Worm (Caenorhabditis elegans): ENCODE measurements around the gene srbc-3.
A peak's percentile ranks its signal among the peaks of the same experiment; 100 is the strongest.

Gene srbc-3

ce11 chrV:3352925-3353324, 44.7 kb downstream of the srbc-3 start, which contains the start of gene C17B7.12:
TSS of gene C17B7.12 (plus strand) at chrV:3353225.
- no peak for TF ChIP-seq pha-4 (tag; optimal IDR thresholded peaks at IDR 0.05)
- TF ChIP-seq nfya-1 (tag; optimal IDR thresholded peaks at IDR 0.05; ENCODE audit: insufficient read depth) = no peak
- TF ChIP-seq nhr-11 (tag; optimal IDR thresholded peaks at IDR 0.05) = no peak
- no peak for TF ChIP-seq skn-1 (tag; optimal IDR thresholded peaks at IDR 0.05)
- no peak for TF ChIP-seq nhr-23 (tag; optimal IDR thresholded peaks at IDR 0.05)
- no peak for TF ChIP-seq nhr-77 (tag; optimal IDR thresholded peaks at IDR 0.05)
- TF ChIP-seq pqm-1 (tag; optimal IDR thresholded peaks at IDR 0.05) = no peak
- no peak for TF ChIP-seq ceh-28 (tag; optimal IDR thresholded peaks at IDR 0.05)
- no peak for TF ChIP-seq elt-1 (tag; optimal IDR thresholded peaks at IDR 0.05)
- no peak for TF ChIP-seq nhr-12 (tag; optimal IDR thresholded peaks at IDR 0.05)
- no peak for TF ChIP-seq nhr-25 (tag; optimal IDR thresholded peaks at IDR 0.05)
- TF ChIP-seq mdl-1 (tag; optimal IDR thresholded peaks at IDR 0.05) = no peak
- TF ChIP-seq unc-39 (tag; optimal IDR thresholded peaks at IDR 0.05) = no peak
- TF ChIP-seq sea-2 (GFP tag; optimal IDR thresholded peaks at IDR 0.05) = no peak
- TF ChIP-seq hmg-11 (tag; optimal IDR thresholded peaks at IDR 0.05) = no peak
- no peak for TF ChIP-seq elt-2 (tag; optimal IDR thresholded peaks at IDR 0.05)
- no peak for TF ChIP-seq ztf-11 (tag; optimal IDR thresholded peaks at IDR 0.05)
- no peak for TF ChIP-seq snpc-4 (tag; optimal IDR thresholded peaks at IDR 0.05)
- no peak for TF ChIP-seq nhr-237 (tag; optimal IDR thresholded peaks at IDR 0.05)

ce11 chrV:3355544-3355943, 47.3 kb downstream of the srbc-3 start:
- peak; percentile 87 for TF ChIP-seq elt-1 (tag; optimal IDR thresholded peaks at IDR 0.05)
- peak; percentile 31 for TF ChIP-seq nhr-23 (tag; optimal IDR thresholded peaks at IDR 0.05)
- TF ChIP-seq R02D3.7 (tag; optimal IDR thresholded peaks at IDR 0.05) = no peak

- no peak for TF ChIP-seq ZK546.5 (tag; optimal IDR thresholded peaks at IDR 0.05)
- TF ChIP-seq ztf-4 (tag; optimal IDR thresholded peaks at IDR 0.05) = no peak
- TF ChIP-seq tbx-2 (tag; optimal IDR thresholded peaks at IDR 0.05) = no peak
- no peak for TF ChIP-seq fos-1 (tag; optimal IDR thresholded peaks at IDR 0.05)
- TF ChIP-seq ama-1 (optimal IDR thresholded peaks at IDR 0.05) = no peak
- TF ChIP-seq nfya-1 (tag; optimal IDR thresholded peaks at IDR 0.05; ENCODE audit: insufficient read depth) = no peak
- no peak for TF ChIP-seq daf-12 (tag; optimal IDR thresholded peaks at IDR 0.05)
- no peak for TF ChIP-seq ceh-9 (tag; optimal IDR thresholded peaks at IDR 0.05)
- no peak for TF ChIP-seq elt-3 (tag; optimal IDR thresholded peaks at IDR 0.05)
- no peak for TF ChIP-seq unc-39 (tag; optimal IDR thresholded peaks at IDR 0.05)
- TF ChIP-seq mml-1 (tag; optimal IDR thresholded peaks at IDR 0.05) = no peak
- TF ChIP-seq egl-27 (tag; optimal IDR thresholded peaks at IDR 0.05) = no peak
- TF ChIP-seq nhr-67 (tag; optimal IDR thresholded peaks at IDR 0.05) = no peak
These were observed 48.8 kb downstream of the srbc-3 start, which contains the start of gene scrm-3 for ce11 chrV:3357106-3357505. TSS of gene scrm-3 (minus strand) at chrV:3357206.

ce11 chrV:3358267-3358666, 50.0 kb downstream of the srbc-3 start, which contains the start of gene C04E12.5:
TSS of gene C04E12.5 (plus strand) at chrV:3358567.
- TF ChIP-seq zag-1 (tag; optimal IDR thresholded peaks at IDR 0.05) (no peak), nhr-43 (tag; optimal IDR thresholded peaks at IDR 0.05; ENCODE audit: poor library complexity, severe bottlenecking) (no peak), nhr-77 (tag; optimal IDR thresholded peaks at IDR 0.05) (no peak), sea-2 (GFP tag; optimal IDR thresholded peaks at IDR 0.05) (no peak), R02D3.7 (tag; optimal IDR thresholded peaks at IDR 0.05) (no peak), eor-1 (tag; optimal IDR thresholded peaks at IDR 0.05) (no peak), nhr-11 (tag; optimal IDR thresholded peaks at IDR 0.05) (no peak), jun-1 (tag; optimal IDR thresholded peaks at IDR 0.05) (no peak), ZK546.5 (tag; optimal IDR thresholded peaks at IDR 0.05) (no peak), nhr-12 (tag; optimal IDR thresholded peaks at IDR 0.05) (no peak), elt-3 (tag; optimal IDR thresholded peaks at IDR 0.05) (no peak), nhr-76 (tag; optimal IDR thresholded peaks at IDR 0.05) (no peak), elt-1 (tag; optimal IDR thresholded peaks at IDR 0.05) (no peak), nhr-237 (tag; optimal IDR thresholded peaks at IDR 0.05) (no peak), skn-1 (tag; optimal IDR thresholded peaks at IDR 0.05) (no peak), nhr-67 (tag; optimal IDR thresholded peaks at IDR 0.05) (no peak), hmg-11 (tag; optimal IDR thresholded peaks at IDR 0.05) (no peak)

Measured in whole organism, L3 larva.